Fruit fly (Drosophila melanogaster) whole organism, pupa: ENCODE data around the gene CG13606.
A peak's percentile ranks its signal among the peaks of the same experiment; 100 is the strongest.

Experiments
- CG10348 ChIP-seq: fragments of 200-800 bp; sonication (Bioruptor generic); IDR thresholded peaks from 2 replicates; pipeline ENCODE4 v1.3.6; 2022; ENCODE audit warnings: missing biosample characterization, missing genetic modification characterization
- CG12605 ChIP-seq: fragments of 200-800 bp; sonication (Bioruptor generic); IDR thresholded peaks from 2 replicates; pipeline ENCODE4 v1.3.6; 2022; ENCODE audit warnings: missing biosample characterization, missing genetic modification characterization
- CG14655 ChIP-seq: fragments of 200-800 bp; sonication (Bioruptor generic); optimal IDR thresholded peaks from 3 replicates; lab custom pipeline; 2017; ENCODE audit warnings: mild to moderate bottlenecking, missing biosample characterization, missing genetic modification reagents, missing genetic modification characterization
- CG15710 ChIP-seq: fragments of 200-800 bp; sonication (Bioruptor generic); optimal IDR thresholded peaks from 2 replicates; lab custom pipeline; 2018; ENCODE audit warnings: missing biosample characterization, mild to moderate bottlenecking, missing genetic modification characterization, moderate library complexity
- CG17806 ChIP-seq: fragments of 200-800 bp; sonication (Bioruptor generic); optimal IDR thresholded peaks from 2 replicates; lab custom pipeline; 2018; ENCODE audit warnings: missing biosample characterization, mild to moderate bottlenecking, missing genetic modification characterization, moderate library complexity
- CG32121 ChIP-seq: fragments of 200-800 bp; sonication (Bioruptor generic); IDR thresholded peaks from 2 replicates; pipeline ENCODE4 v1.3.6; 2022; ENCODE audit warnings: missing biosample characterization, missing genetic modification characterization
- CG34367 ChIP-seq: fragments of 200-800 bp; sonication (Bioruptor generic); optimal IDR thresholded peaks from 2 replicates; lab custom pipeline; 2018; ENCODE audit warnings: missing biosample characterization, mild to moderate bottlenecking, missing genetic modification characterization
- CG4496 ChIP-seq: fragments of 200-800 bp; sonication (Bioruptor generic); IDR thresholded peaks from 3 replicates; pipeline ENCODE4 v1.3.6; 2022; ENCODE audit warnings: missing biosample characterization, missing genetic modification characterization
- CG8159 ChIP-seq: fragments of 200-800 bp; sonication (Bioruptor generic); optimal IDR thresholded peaks from 3 replicates; lab custom pipeline; 2018; ENCODE audit warnings: missing biosample characterization, mild to moderate bottlenecking, missing genetic modification characterization, moderate library complexity
- CG8301 ChIP-seq: fragments of 200-800 bp; sonication (Bioruptor generic); optimal IDR thresholded peaks from 2 replicates; lab custom pipeline; 2018; ENCODE audit warnings: missing biosample characterization, mild to moderate bottlenecking, missing genetic modification characterization
- CG9948 ChIP-seq: fragments of 200-800 bp; sonication (Bioruptor generic); optimal IDR thresholded peaks from 2 replicates; lab custom pipeline; 2018; ENCODE audit warnings: missing biosample characterization, mild to moderate bottlenecking, missing genetic modification characterization, moderate library complexity
- D1 ChIP-seq: fragments of 200-800 bp; sonication (Bioruptor generic); optimal IDR thresholded peaks from 2 replicates; lab custom pipeline; 2018; ENCODE audit warnings: missing biosample characterization, mild to moderate bottlenecking, missing genetic modification characterization, moderate library complexity
- EcR ChIP-seq: fragments of 200-800 bp; sonication (Bioruptor generic); optimal IDR thresholded peaks from 3 replicates; lab custom pipeline; 2019; ENCODE audit warnings: missing biosample characterization, missing genetic modification characterization, mild to moderate bottlenecking, moderate library complexity, missing genetic modification reagents
- Ets98B ChIP-seq: fragments of 200-800 bp; sonication (Bioruptor generic); IDR thresholded peaks from 2 replicates; pipeline ENCODE4 v1.3.6; 2022; ENCODE audit warnings: missing biosample characterization, missing genetic modification characterization
- Pif1A ChIP-seq: fragments of 200-800 bp; sonication (Bioruptor generic); optimal IDR thresholded peaks from 3 replicates; lab custom pipeline; 2016; ENCODE audit warnings: missing biosample characterization, missing genetic modification characterization
- Pif1B ChIP-seq: fragments of 200-800 bp; sonication (Bioruptor generic); optimal IDR thresholded peaks from 3 replicates; lab custom pipeline; 2016; ENCODE audit warnings: missing biosample characterization, missing genetic modification characterization
- Snoo ChIP-seq: fragments of 200-800 bp; sonication (Bioruptor generic); optimal IDR thresholded peaks from 3 replicates; lab custom pipeline; 2017; ENCODE audit warnings: missing biosample characterization, mild to moderate bottlenecking, missing genetic modification characterization, inconsistent platforms
- fd96Ca ChIP-seq: fragments of 200-800 bp; sonication (Bioruptor generic); IDR thresholded peaks from 3 replicates; pipeline ENCODE4 v1.3.6; 2022; ENCODE audit warnings: missing biosample characterization, missing genetic modification characterization
- gl ChIP-seq: fragments of 200-800 bp; sonication (Bioruptor generic); optimal IDR thresholded peaks from 2 replicates; lab custom pipeline; 2018; ENCODE audit warnings: missing biosample characterization, mild to moderate bottlenecking, missing genetic modification characterization
- rn ChIP-seq: fragments of 200-800 bp; sonication (Bioruptor generic); IDR thresholded peaks from 2 replicates; pipeline ENCODE4 v1.3.6; 2022; ENCODE audit warnings: missing biosample characterization, missing genetic modification characterization

Gene CG13606

DNA sequence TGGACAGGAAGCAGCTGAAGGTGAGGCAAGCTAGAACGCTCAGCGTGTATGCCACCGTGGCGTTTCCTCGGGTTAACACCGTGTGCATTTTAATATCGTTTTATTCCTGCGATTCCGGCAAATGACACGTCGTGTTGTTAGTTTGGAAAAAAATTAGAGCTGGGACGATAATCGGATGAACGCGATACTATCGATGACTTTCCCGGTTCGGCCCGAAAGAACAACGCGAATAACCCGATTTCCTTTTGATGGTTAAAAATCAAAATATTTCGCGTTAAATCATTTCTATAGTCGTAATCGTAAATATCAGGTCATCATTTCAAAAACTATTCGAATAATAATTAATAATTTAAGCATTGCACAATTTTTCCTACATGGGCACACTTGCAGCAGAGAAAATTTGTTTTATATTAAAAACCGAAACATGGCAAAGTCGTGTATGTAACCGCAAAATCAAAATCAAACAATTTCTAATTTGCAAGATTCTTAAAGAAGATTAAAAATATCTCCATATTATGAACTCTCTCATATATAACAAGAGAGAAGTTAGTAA is 57.5 kb downstream of the CG13606 start, which contains the start of gene Spase22-23:
TSS of gene Spase22-23 (minus strand) at position 166 of the 553 bp plus-strand sequence.
- TF ChIP-seq CG17806 (tag; lab: Kevin White, UChicago) (no peak), gl (tag; lab: Kevin White, UChicago) (no peak), CG12605 (GFP tag; lab: Robert Waterston, UW) (no peak), CG34367 (tag; lab: Kevin White, UChicago) (no peak), CG8159 (no peak), CG9948 (tag; lab: Kevin White, UChicago) (no peak), CG10348 (GFP tag; lab: Robert Waterston, UW) (no peak), D1 (tag; lab: Kevin White, UChicago) (no peak), Snoo (tag; lab: Kevin White, UChicago) (no peak), Pif1B (GFP tag; lab: Kevin White, UChicago) (no peak), CG15710 (tag; lab: Kevin White, UChicago) (no peak), Pif1A (GFP tag; lab: Kevin White, UChicago) (no peak), CG8301 (tag; lab: Kevin White, UChicago) (no peak), fd96Ca (GFP tag; lab: Robert Waterston, UW) (no peak), rn (GFP tag; lab: Robert Waterston, UW) (no peak), EcR (no peak), CG14655 (no peak), Ets98B (GFP tag; lab: Robert Waterston, UW) (no peak), CG32121 (no peak)
- TF ChIP-seq, all 21 proteins: peak for 0

DNA sequence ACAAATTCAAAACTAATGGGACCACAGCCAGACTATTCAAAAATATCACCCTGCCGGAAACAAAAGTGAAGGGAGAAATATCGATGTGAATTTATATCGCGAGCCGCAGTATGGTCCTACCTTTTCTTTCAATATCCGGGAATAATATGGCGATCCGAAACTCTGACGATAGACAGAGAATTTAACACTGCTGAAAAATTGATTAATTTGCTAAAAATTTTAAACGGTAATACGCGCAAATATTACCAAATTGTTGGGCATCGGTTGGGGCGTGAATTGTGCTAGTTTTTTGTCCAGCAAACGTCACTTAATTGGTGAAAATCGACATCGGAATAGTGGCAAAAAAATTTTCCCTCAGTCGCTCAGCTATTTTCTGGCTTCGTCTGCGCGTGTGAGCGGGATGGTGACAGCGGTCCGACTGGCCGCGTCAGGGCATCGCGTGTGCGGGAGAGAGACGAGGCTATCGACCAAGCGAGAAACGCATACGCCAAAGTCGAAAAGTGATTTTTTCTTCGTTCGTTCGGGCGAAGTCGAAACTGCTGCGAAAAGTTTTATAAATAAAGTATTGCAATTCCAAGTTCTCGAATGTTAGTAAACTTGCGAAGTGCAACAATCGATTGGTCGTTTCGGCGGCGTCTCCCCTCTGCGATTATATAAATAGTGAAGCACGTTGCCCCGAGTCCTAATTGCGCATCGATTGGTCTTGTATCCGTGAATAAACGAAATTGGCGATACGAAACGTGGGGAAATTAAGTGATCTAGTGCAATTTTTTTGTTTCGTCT is 58.2 kb downstream of the CG13606 start, which contains the start of gene mask:
TSS of gene mask (plus strand) at position 140 of the 783 bp plus-strand sequence.
- no peak for TF ChIP-seq EcR
- TF ChIP-seq CG4496, result peak; percentile 75
- TF ChIP-seq Pif1A (GFP tag; lab: Kevin White, UChicago), result peak; percentile 30
- TF ChIP-seq CG8159, result peak; percentile 33
- peak; percentile 37 for TF ChIP-seq gl (tag; lab: Kevin White, UChicago)
- TF ChIP-seq Ets98B (GFP tag; lab: Robert Waterston, UW), result peak; percentile 20
- peak; percentile 67 for TF ChIP-seq CG34367 (tag; lab: Kevin White, UChicago)
- peak; percentile 43 for TF ChIP-seq CG15710 (tag; lab: Kevin White, UChicago)
- peak; percentile 81 for TF ChIP-seq Snoo (tag; lab: Kevin White, UChicago)
- TF ChIP-seq CG9948 (tag; lab: Kevin White, UChicago), result no peak
- TF ChIP-seq CG12605 (GFP tag; lab: Robert Waterston, UW), result 0 out of 2 replicates have a peak, but pooled peaks have one; percentile 6

DNA sequence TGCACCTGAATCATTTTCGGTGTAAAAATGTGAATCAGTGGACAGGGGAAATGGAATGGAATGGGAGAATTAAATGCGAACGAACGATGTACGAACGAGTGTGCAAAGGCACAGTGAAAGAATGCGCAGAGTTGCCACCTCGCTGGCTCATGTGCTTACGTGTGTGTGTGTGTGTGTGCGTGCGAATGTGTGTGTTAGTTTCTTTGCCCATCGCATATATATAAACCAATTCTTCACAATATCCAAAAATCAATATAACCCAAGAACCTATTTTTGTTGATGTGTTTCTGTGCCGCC is 58.7 kb downstream of the CG13606 start:
- TF ChIP-seq fd96Ca (GFP tag; lab: Robert Waterston, UW) (peak; percentile 31; the same call in 1 of the 3 replicates), Pif1A (GFP tag; lab: Kevin White, UChicago) (no peak), CG34367 (tag; lab: Kevin White, UChicago) (no peak), EcR (peak; percentile 41), CG8301 (tag; lab: Kevin White, UChicago) (no peak), gl (tag; lab: Kevin White, UChicago) (no peak)
- TF ChIP-seq, all 21 proteins: peak for 2

DNA sequence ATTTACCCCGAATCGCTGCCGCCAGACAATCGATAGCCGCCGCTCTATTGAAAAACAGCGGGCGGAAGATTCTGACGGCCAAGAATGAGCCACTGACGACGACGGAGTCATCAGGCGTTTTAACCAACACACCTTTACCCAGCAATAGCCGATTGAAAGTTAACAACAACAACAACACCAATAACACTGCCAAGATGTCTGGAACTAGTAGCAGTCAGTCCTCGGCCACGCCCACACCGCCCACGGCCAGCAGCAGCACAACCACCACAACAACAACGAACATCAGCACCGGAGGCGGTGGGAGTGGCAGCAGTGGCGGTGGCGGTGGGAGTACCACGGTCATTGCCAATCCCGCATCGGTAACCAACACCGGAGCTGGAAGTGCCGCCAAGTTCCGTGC is 59.5 kb downstream of the CG13606 start:
- TF ChIP-seq CG10348 (GFP tag; lab: Robert Waterston, UW), result no peak
- TF ChIP-seq fd96Ca (GFP tag; lab: Robert Waterston, UW), result 0 out of 3 replicates have a peak, but pooled peaks have one; percentile 10
- no peak for TF ChIP-seq CG34367 (tag; lab: Kevin White, UChicago)
- no peak for TF ChIP-seq rn (GFP tag; lab: Robert Waterston, UW)
